Fruit fly (Drosophila melanogaster) whole organism, embryonic: ENCODE results near the gene Kif3C.

Experiments
- Asciz ChIP-seq: fragments of 200-800 bp; sonication (Bioruptor generic); optimal IDR thresholded peaks from 2 replicates; lab custom pipeline; 2017; ENCODE audit warnings: missing biosample characterization, mild to moderate bottlenecking, missing genetic modification characterization, missing genetic modification reagents
- Bdp1 ChIP-seq: fragments of 200-800 bp; sonication (Bioruptor generic); optimal IDR thresholded peaks from 3 replicates; lab custom pipeline; 2016; ENCODE audit warnings: missing biosample characterization, missing genetic modification characterization
- CG10321 ChIP-seq: fragments of 200-800 bp; sonication (Bioruptor generic); IDR thresholded peaks from 2 replicates; pipeline ENCODE4 v1.3.6; 2022; ENCODE audit warnings: missing biosample characterization, missing genetic modification characterization
- CG10366 ChIP-seq: fragments of 200-800 bp; sonication (Bioruptor generic); IDR thresholded peaks from 2 replicates; pipeline ENCODE4 v1.3.6; 2022; ENCODE audit warnings: missing biosample characterization, missing genetic modification characterization
- CG11085 ChIP-seq: fragments of 200-800 bp; sonication (Bioruptor generic); IDR thresholded peaks from 2 replicates; pipeline ENCODE4 v1.3.6; 2022; ENCODE audit warnings: missing biosample characterization, missing genetic modification characterization
- CG12219 ChIP-seq: fragments of 200-800 bp; sonication (Bioruptor generic); optimal IDR thresholded peaks from 3 replicates; lab custom pipeline; 2018; ENCODE audit warnings: missing biosample characterization, mild to moderate bottlenecking, missing genetic modification characterization
- CG12299 ChIP-seq: fragments of 200-800 bp; sonication (Bioruptor generic); optimal IDR thresholded peaks from 2 replicates; lab custom pipeline; 2018; ENCODE audit warnings: missing biosample characterization, mild to moderate bottlenecking, missing genetic modification characterization
- CG12942 ChIP-seq: fragments of 200-800 bp; sonication (Bioruptor generic); optimal IDR thresholded peaks from 3 replicates; lab custom pipeline; 2016; ENCODE audit warnings: missing biosample characterization, missing genetic modification characterization
- CG14965 ChIP-seq: fragments of 200-800 bp; sonication (Bioruptor generic); optimal IDR thresholded peaks from 2 replicates; lab custom pipeline; 2016; ENCODE audit warnings: missing biosample characterization, missing genetic modification characterization, borderline replicate concordance
- CG15696 ChIP-seq: fragments of 200-800 bp; sonication (Bioruptor generic); optimal IDR thresholded peaks from 2 replicates; lab custom pipeline; 2019; ENCODE audit warnings: missing biosample characterization, mild to moderate bottlenecking, missing genetic modification characterization, moderate library complexity
- CG17359 ChIP-seq: fragments of 200-800 bp; sonication (Bioruptor generic); optimal IDR thresholded peaks from 3 replicates; lab custom pipeline; 2018; ENCODE audit warnings: missing biosample characterization, mild to moderate bottlenecking, missing genetic modification characterization, moderate library complexity
- CG17912 ChIP-seq: fragments of 200-800 bp; sonication (Bioruptor generic); optimal IDR thresholded peaks from 2 replicates; lab custom pipeline; 2018; ENCODE audit warnings: missing biosample characterization, mild to moderate bottlenecking, missing genetic modification characterization
- CG18476 ChIP-seq: fragments of 200-800 bp; sonication (Bioruptor generic); optimal IDR thresholded peaks from 2 replicates; lab custom pipeline; 2016; ENCODE audit warnings: missing biosample characterization, mild to moderate bottlenecking, missing genetic modification characterization
- CG3281 ChIP-seq: fragments of 200-800 bp; sonication (Bioruptor generic); optimal IDR thresholded peaks from 3 replicates; lab custom pipeline; 2017; ENCODE audit warnings: missing biosample characterization, mild to moderate bottlenecking, missing genetic modification characterization
- CG4730 ChIP-seq: fragments of 200-800 bp; sonication (Bioruptor generic); IDR thresholded peaks from 2 replicates; pipeline ENCODE4 v1.3.6; 2022; ENCODE audit warnings: missing biosample characterization, missing genetic modification characterization
- CG6689 ChIP-seq: fragments of 200-800 bp; sonication (Bioruptor generic); IDR thresholded peaks from 2 replicates; pipeline ENCODE4 v1.3.6; 2022; ENCODE audit warnings: missing biosample characterization, missing genetic modification characterization
- Dbx ChIP-seq: fragments of 200-800 bp; sonication (Bioruptor generic); IDR thresholded peaks from 3 replicates; pipeline ENCODE4 v1.3.6; 2022; ENCODE audit warnings: missing biosample characterization, missing genetic modification characterization
- Deaf1 ChIP-seq: fragments of 200-800 bp; optimal IDR thresholded peaks from 3 replicates; lab custom pipeline; 2019; ENCODE audit warnings: missing biosample characterization, mild to moderate bottlenecking, missing genetic modification characterization, moderate library complexity
- Eip74EF ChIP-seq, 2 experiments: fragments of 200-800 bp in 1 of 2; fragments of >200 bp in 1 of 2; sonication (Bioruptor generic) in 1 of 2; optimal IDR thresholded peaks; 2 replicates each; lab custom pipeline; 2017 to 2019; ENCODE audit warnings: missing biosample characterization in 2 of 2, missing genetic modification characterization in 2 of 2, mild to moderate bottlenecking in 1 of 2, moderate library complexity in 1 of 2
- Elba2 ChIP-seq: fragments of 200-800 bp; sonication (Bioruptor generic); optimal IDR thresholded peaks from 3 replicates; lab custom pipeline; 2016; ENCODE audit warnings: missing biosample characterization, missing genetic modification characterization
- Fer2 ChIP-seq: fragments of 200-800 bp; sonication (Bioruptor generic); optimal IDR thresholded peaks from 2 replicates; lab custom pipeline; 2018; ENCODE audit warnings: missing biosample characterization, mild to moderate bottlenecking, missing genetic modification characterization, moderate library complexity
- Lhr ChIP-seq: fragments of 200-800 bp; sonication (Bioruptor generic); optimal IDR thresholded peaks from 3 replicates; lab custom pipeline; 2017; ENCODE audit warnings: mild to moderate bottlenecking, missing biosample characterization, missing genetic modification reagents, missing genetic modification characterization
- Meics ChIP-seq: fragments of 200-800 bp; sonication (Bioruptor generic); optimal IDR thresholded peaks from 2 replicates; lab custom pipeline; 2017; ENCODE audit warnings: missing biosample characterization, mild to moderate bottlenecking, missing genetic modification characterization
- Nf-YB ChIP-seq: fragments of 200-800 bp; sonication (Bioruptor generic); optimal IDR thresholded peaks from 3 replicates; lab custom pipeline; 2019; ENCODE audit warnings: missing biosample characterization, mild to moderate bottlenecking, missing genetic modification characterization, moderate library complexity
- Nf-YC ChIP-seq: fragments of 200-800 bp; optimal IDR thresholded peaks from 3 replicates; lab custom pipeline; 2019; ENCODE audit warnings: missing biosample characterization, mild to moderate bottlenecking, missing genetic modification characterization, moderate library complexity
- Optix ChIP-seq: fragments of 200-800 bp; sonication (Bioruptor generic); IDR thresholded peaks from 3 replicates; pipeline ENCODE4 v1.3.6; 2022; ENCODE audit warnings: missing biosample characterization, missing genetic modification characterization
- Side ChIP-seq: fragments of 200-800 bp; sonication (Bioruptor generic); optimal IDR thresholded peaks from 2 replicates; lab custom pipeline; 2016; ENCODE audit warnings: missing biosample characterization, missing genetic modification characterization
- ara ChIP-seq: fragments of 200-800 bp; sonication (Bioruptor generic); IDR thresholded peaks from 2 replicates; pipeline ENCODE4 v1.3.6; 2022; ENCODE audit warnings: missing biosample characterization, missing genetic modification characterization
- ato ChIP-seq: fragments of 200-800 bp; sonication (Bioruptor generic); IDR thresholded peaks from 2 replicates; pipeline ENCODE4 v1.3.6; 2022; ENCODE audit warnings: missing biosample characterization, missing genetic modification characterization; ENCODE audit not compliant: partially characterized antibody
- bcd ChIP-seq: fragments of 200-800 bp; sonication (Bioruptor generic); optimal IDR thresholded peaks from 2 replicates; lab custom pipeline; 2017; ENCODE audit warnings: missing biosample characterization, mild to moderate bottlenecking, missing genetic modification characterization
- cg ChIP-seq: fragments of 200-800 bp; sonication (Bioruptor generic); optimal IDR thresholded peaks from 3 replicates; lab custom pipeline; 2019; ENCODE audit warnings: missing biosample characterization, mild to moderate bottlenecking, missing genetic modification characterization, moderate library complexity
- chn ChIP-seq: fragments of 200-800 bp; sonication (Bioruptor generic); optimal IDR thresholded peaks from 2 replicates; lab custom pipeline; 2016; ENCODE audit warnings: missing biosample characterization, missing genetic modification characterization
- corto ChIP-seq: fragments of 200-800 bp; sonication (Bioruptor generic); optimal IDR thresholded peaks from 2 replicates; lab custom pipeline; 2016; ENCODE audit warnings: missing biosample characterization, mild to moderate bottlenecking, missing genetic modification characterization, moderate library complexity
- dati ChIP-seq: fragments of 200-800 bp; sonication (Bioruptor generic); IDR thresholded peaks from 2 replicates; pipeline ENCODE4 v1.3.6; 2022; ENCODE audit warnings: missing biosample characterization, missing genetic modification characterization
- exex ChIP-seq: fragments of 200-800 bp; sonication (Bioruptor generic); optimal IDR thresholded peaks from 4 replicates; lab custom pipeline; 2018; ENCODE audit warnings: missing biosample characterization, mild to moderate bottlenecking, missing genetic modification characterization, moderate library complexity
- fd3F ChIP-seq: fragments of 200-800 bp; sonication (Bioruptor generic); optimal IDR thresholded peaks from 2 replicates; lab custom pipeline; 2018; ENCODE audit warnings: missing biosample characterization, mild to moderate bottlenecking, missing genetic modification characterization, moderate library complexity
- gcm2 ChIP-seq: fragments of 200-800 bp; sonication (Bioruptor generic); optimal IDR thresholded peaks from 2 replicates; lab custom pipeline; 2016; ENCODE audit warnings: missing biosample characterization, missing genetic modification characterization
- gfzf ChIP-seq: fragments of 200-800 bp; sonication (Bioruptor generic); optimal IDR thresholded peaks from 2 replicates; lab custom pipeline; 2016; ENCODE audit warnings: missing biosample characterization, mild to moderate bottlenecking, missing genetic modification characterization, moderate library complexity
- hbn ChIP-seq: fragments of 200-800 bp; sonication (Bioruptor generic); IDR thresholded peaks from 2 replicates; pipeline ENCODE4 v1.3.6; 2022; ENCODE audit warnings: missing biosample characterization, missing genetic modification characterization; ENCODE audit not compliant: partially characterized antibody
- inv ChIP-seq: fragments of 200-800 bp; sonication (Bioruptor generic); IDR thresholded peaks from 2 replicates; pipeline ENCODE4 v1.3.6; 2022; ENCODE audit warnings: missing biosample characterization, missing genetic modification characterization; ENCODE audit not compliant: partially characterized antibody
- luna ChIP-seq: fragments of 200-800 bp; sonication (Bioruptor generic); optimal IDR thresholded peaks from 2 replicates; lab custom pipeline; 2016; ENCODE audit warnings: missing biosample characterization, missing genetic modification characterization
- nmo ChIP-seq: fragments of 200-800 bp; sonication (Bioruptor generic); optimal IDR thresholded peaks from 2 replicates; lab custom pipeline; 2018; ENCODE audit warnings: missing biosample characterization, mild to moderate bottlenecking, missing genetic modification characterization, moderate library complexity
- pnt ChIP-seq: fragments of 200-800 bp; sonication (Bioruptor generic); optimal IDR thresholded peaks from 3 replicates; lab custom pipeline; 2016; ENCODE audit warnings: missing biosample characterization, missing genetic modification characterization
- tna ChIP-seq: fragments of 200-800 bp; sonication (Bioruptor generic); IDR thresholded peaks from 2 replicates; pipeline ENCODE4 v1.3.6; 2022; ENCODE audit warnings: missing biosample characterization, missing genetic modification characterization; ENCODE audit not compliant: partially characterized antibody
- tup ChIP-seq: fragments of 200-800 bp; sonication (Bioruptor generic); optimal IDR thresholded peaks from 2 replicates; lab custom pipeline; 2016; ENCODE audit warnings: missing biosample characterization, mild to moderate bottlenecking, missing genetic modification characterization, moderate library complexity
- vnd ChIP-seq: fragments of 200-800 bp; sonication (Bioruptor generic); IDR thresholded peaks from 3 replicates; pipeline ENCODE4 v1.3.6; 2022; ENCODE audit warnings: missing biosample characterization, missing genetic modification characterization; ENCODE audit not compliant: partially characterized antibody
- zfh1 ChIP-seq: fragments of 200-800 bp; sonication (Bioruptor generic); IDR thresholded peaks from 3 replicates; pipeline ENCODE4 v1.3.6; 2022; ENCODE audit warnings: missing biosample characterization, missing genetic modification characterization

The Kif3C gene

dm6 chr4:1112867-1113769, 34.1 kb upstream of the Kif3C start (continued):
- TF ChIP-seq ato (GFP tag; lab: Robert Waterston, UW) (no peak), CG18476 (peak; percentile 88), Elba2 (GFP tag; lab: Kevin White, UChicago) (peak; percentile 68), CG6689 (GFP tag; lab: Robert Waterston, UW) (no peak; the same call in 1 of the 2 replicates), CG14965 (GFP tag; lab: Kevin White, UChicago) (peak; percentile 61), CG12942 (peak; percentile 89), fd3F (GFP tag; lab: Kevin White, UChicago) (peak; percentile 84), nmo (GFP tag; lab: Kevin White, UChicago) (peak; percentile 94), CG3281 (GFP tag; lab: Kevin White, UChicago) (peak; percentile 85), Nf-YC (tag; lab: Kevin White, UChicago) (peak; percentile 64), chn (GFP tag; lab: Kevin White, UChicago) (peak; percentile 98), tna (GFP tag; lab: Robert Waterston, UW) (no peak), Asciz (peak; percentile 94), CG17912 (peak; percentile 94), CG12299 (tag; lab: Kevin White, UChicago) (peak; percentile 87), cg (no peak), Lhr (GFP tag; lab: Kevin White, UChicago) (peak; percentile 74), Nf-YB (GFP tag; lab: Kevin White, UChicago) (peak; percentile 84), pnt (GFP tag; lab: Kevin White, UChicago) (peak; percentile 94), gfzf (GFP tag; lab: Kevin White, UChicago) (peak; percentile 36), bcd (GFP tag; lab: Kevin White, UChicago) (peak; percentile 73), Bdp1 (GFP tag; lab: Kevin White, UChicago) (no peak), CG11085 (GFP tag; lab: Robert Waterston, UW) (peak; percentile 79; the same call in 1 of the 2 replicates), CG17359 (tag; lab: Kevin White, UChicago) (peak; percentile 94), CG10321 (GFP tag; lab: Robert Waterston, UW) (peak; percentile 63; the same call in 1 of the 2 replicates), CG15696 (tag; lab: Kevin White, UChicago) (peak; percentile 83), hbn (no peak), zfh1 (GFP tag; lab: Robert Waterston, UW) (no peak; the same call in 2 of the 3 replicates), inv (GFP tag; lab: Robert Waterston, UW) (no peak), dati (GFP tag; lab: Robert Waterston, UW) (no peak; the same call in 1 of the 2 replicates), CG12219 (GFP tag; lab: Kevin White, UChicago) (peak; percentile 89), tup (GFP tag; lab: Kevin White, UChicago) (peak; percentile 84), Meics (peak; percentile 89), Eip74EF (GFP tag; optimal IDR thresholded peaks at IDR 0.05; lab: Kevin White, UChicago) (peak in 1 of 2 experiments; percentile 90), exex (tag; lab: Kevin White, UChicago) (no peak), ara (no peak), corto (GFP tag; lab: Kevin White, UChicago) (peak; percentile 66), Deaf1 (no peak), Dbx (no peak; the same call in 2 of the 3 replicates), Fer2 (peak; percentile 60), CG10366 (GFP tag; lab: Robert Waterston, UW) (no peak), Side (GFP tag; lab: Kevin White, UChicago) (peak; percentile 90), vnd (GFP tag; lab: Robert Waterston, UW) (no peak), luna (GFP tag; lab: Kevin White, UChicago) (peak; percentile 81), Optix (GFP tag; lab: Robert Waterston, UW) (no peak), CG4730 (GFP tag; lab: Robert Waterston, UW) (no peak), gcm2 (GFP tag; lab: Kevin White, UChicago) (peak; percentile 83)
